Fruit fly (Drosophila melanogaster): ENCODE results near the gene Mgat2.

The Mgat2 gene

DNA sequence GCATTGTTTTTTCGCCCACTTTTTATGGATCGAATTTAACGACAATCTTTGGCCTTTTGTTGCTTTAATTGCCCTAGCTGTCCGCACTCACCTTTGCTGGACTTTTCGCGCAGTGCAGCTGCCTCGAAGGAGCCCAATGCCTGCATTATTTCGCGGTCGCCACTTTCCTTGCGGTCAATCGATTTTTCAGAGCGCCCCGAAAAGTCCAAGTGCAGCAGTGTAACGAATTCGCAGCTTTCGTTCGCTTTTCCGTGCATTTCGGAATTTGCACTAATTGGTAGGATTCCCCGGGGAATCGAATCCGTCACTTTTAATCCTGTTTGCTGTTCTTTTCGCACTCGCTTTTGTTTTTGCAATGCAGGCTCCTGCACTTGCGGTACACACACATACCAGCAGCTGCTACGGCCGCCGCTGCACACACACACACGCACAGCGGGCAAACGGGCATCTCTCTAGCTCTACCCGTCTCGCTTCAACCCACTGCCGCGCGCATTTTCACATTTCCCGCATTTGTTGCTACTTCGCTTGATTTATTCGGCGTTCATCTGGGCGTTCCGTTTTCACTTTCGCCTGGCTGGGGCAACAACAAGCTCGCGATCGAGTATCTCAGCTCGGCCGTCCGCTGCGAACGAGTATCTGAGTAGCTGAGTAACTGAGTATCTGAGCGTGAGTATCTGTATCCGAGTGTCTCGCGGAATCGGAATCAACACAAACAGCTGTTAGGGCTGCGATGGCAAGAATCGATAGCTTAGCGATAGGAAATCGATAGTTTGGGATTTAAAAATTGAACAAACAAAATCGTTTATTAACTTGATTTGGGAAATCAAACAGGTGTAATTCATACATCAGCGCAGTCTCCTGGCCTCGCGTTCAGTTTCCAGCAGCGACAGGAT lies at the start of gene Mgat2:
TSS of gene Mgat2 (minus strand) at position 663 of the 893 bp plus-strand sequence.
- TF ChIP-seq usp (GFP tag; optimal IDR thresholded peaks at IDR 0.05) (no peak), psq (optimal IDR thresholded peaks at IDR 0.05) (no peak), CG8478 (optimal IDR thresholded peaks at IDR 0.05) (no peak), pan (optimal IDR thresholded peaks at IDR 0.05) (no peak), Dll (optimal IDR thresholded peaks at IDR 0.05) (no peak), EcR (GFP tag; optimal IDR thresholded peaks at IDR 0.05) (no peak)

DNA sequence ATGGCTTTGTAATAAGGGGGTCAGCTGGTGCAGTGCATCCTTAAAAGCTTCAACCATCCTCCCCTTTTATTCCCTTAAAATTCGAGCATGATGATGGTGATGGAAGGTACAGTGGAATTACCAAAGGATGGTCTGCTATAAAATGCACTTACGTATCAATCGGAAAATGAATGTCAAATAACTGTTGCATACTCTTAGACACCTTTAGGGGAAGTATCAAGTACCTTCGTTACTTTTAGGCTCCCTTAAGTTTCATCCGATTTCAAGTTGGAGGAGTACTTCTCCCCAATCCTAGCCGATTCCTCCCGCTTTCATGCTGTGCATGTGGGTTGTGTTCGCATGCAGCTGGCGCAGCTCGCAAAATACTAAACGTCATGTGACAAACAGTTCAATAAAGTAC lies 48.2 kb upstream of the Mgat2 start:
- TF ChIP-seq pan (optimal IDR thresholded peaks at IDR 0.05) (no peak), CG8478 (optimal IDR thresholded peaks at IDR 0.05) (no peak), usp (GFP tag; optimal IDR thresholded peaks at IDR 0.05) (no peak), Dll (optimal IDR thresholded peaks at IDR 0.05) (no peak), EcR (GFP tag; optimal IDR thresholded peaks at IDR 0.05) (no peak), psq (optimal IDR thresholded peaks at IDR 0.05) (no peak)

DNA sequence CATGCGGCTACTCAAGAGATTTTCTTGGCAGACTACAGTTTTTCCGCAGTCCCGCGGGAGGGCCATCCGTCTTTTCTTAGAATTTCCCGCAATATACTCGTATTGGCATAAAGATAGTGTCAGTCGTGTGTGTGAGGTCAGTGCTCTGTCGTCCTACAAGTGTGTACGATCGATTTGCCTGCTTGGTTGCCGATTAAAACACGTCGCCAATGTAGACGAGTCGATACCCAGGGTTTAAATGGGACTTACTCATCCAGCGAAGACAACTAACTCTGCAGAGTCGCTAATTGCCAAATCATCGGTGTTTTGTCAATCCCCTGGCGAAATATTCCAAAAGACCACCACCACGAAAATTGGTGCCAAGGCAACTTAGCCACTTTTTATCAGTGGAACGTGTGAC lies 44.0 kb upstream of the Mgat2 start:
- TF ChIP-seq pan (optimal IDR thresholded peaks at IDR 0.05): no peak
- no peak for TF ChIP-seq CG8478 (optimal IDR thresholded peaks at IDR 0.05)
- TF ChIP-seq psq (optimal IDR thresholded peaks at IDR 0.05): no peak
- TF ChIP-seq usp (GFP tag; optimal IDR thresholded peaks at IDR 0.05): no peak
- no peak for TF ChIP-seq Dll (optimal IDR thresholded peaks at IDR 0.05)
- TF ChIP-seq EcR (GFP tag; optimal IDR thresholded peaks at IDR 0.05): peak in 1 of 2 experiments; percentile 73

DNA sequence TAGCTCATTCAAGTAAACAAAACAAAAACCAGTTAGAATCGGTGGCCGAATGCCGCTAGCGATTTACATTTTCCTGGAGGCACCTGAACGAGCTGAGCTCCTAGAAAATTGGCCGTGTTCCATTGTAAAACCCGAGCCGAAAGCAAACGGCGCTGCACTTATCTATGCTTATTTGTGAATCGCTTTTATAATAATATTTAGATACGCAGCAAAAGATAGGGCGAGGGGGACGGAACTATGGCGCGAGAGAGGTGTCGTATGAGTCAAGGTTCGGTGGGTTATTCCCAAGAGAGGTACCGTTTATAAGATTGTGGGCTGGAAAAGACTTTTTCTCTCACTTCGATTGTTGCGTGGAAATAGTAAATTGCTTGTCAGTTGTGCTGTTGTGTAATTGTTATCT lies 41.7 kb upstream of the Mgat2 start:
- TF ChIP-seq psq (optimal IDR thresholded peaks at IDR 0.05): no peak
- no peak for TF ChIP-seq usp (GFP tag; optimal IDR thresholded peaks at IDR 0.05)
- no peak for TF ChIP-seq EcR (GFP tag; optimal IDR thresholded peaks at IDR 0.05)
- no peak for TF ChIP-seq CG8478 (optimal IDR thresholded peaks at IDR 0.05)
- no peak for TF ChIP-seq pan (optimal IDR thresholded peaks at IDR 0.05)
- TF ChIP-seq Dll (optimal IDR thresholded peaks at IDR 0.05): no peak

DNA sequence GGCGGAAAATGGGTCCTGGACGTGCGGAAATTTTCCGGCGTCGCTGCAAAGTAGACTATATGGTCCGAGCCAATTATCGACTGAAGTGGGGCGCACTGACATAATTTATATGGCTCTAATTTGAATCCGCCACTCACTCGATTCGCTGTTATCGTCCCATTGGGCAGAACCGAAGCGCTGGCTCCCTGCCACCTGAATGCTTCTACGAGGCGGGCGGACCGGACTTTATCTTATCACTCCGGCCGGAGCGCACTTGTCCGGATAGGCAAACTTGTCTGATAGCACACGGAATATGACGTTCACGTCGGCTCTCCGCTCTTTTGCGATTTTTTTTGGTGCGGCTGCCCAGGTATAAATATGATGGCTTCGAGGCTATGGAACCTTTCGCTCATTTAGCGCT lies 40.5 kb upstream of the Mgat2 start:
- no peak for TF ChIP-seq usp (GFP tag; optimal IDR thresholded peaks at IDR 0.05)
- TF ChIP-seq psq (optimal IDR thresholded peaks at IDR 0.05): no peak
- TF ChIP-seq pan (optimal IDR thresholded peaks at IDR 0.05): no peak
- no peak for TF ChIP-seq CG8478 (optimal IDR thresholded peaks at IDR 0.05)
- no peak for TF ChIP-seq Dll (optimal IDR thresholded peaks at IDR 0.05)
- no peak for TF ChIP-seq EcR (GFP tag; optimal IDR thresholded peaks at IDR 0.05)

DNA sequence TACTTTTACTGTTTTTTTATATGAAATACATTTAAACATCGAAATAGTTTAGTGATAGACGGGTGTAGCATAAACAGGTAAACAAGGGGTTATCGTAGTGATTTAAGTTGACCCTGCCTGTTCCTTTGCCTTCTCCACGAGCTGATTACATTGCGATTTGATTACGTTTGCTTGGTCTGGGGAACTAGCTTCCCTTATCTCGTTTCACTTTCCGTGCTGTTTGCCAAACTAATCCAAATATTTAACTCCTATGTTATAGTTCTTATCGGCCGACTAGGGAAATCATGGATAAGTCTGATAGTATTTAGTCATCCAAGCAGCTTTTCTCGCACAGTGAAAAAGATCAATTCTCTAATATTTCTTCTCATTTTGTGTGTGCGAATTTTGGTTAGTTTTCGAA lies 40.0 kb upstream of the Mgat2 start:
- no peak for TF ChIP-seq CG8478 (optimal IDR thresholded peaks at IDR 0.05)
- TF ChIP-seq EcR (GFP tag; optimal IDR thresholded peaks at IDR 0.05): no peak
- no peak for TF ChIP-seq pan (optimal IDR thresholded peaks at IDR 0.05)
- no peak for TF ChIP-seq Dll (optimal IDR thresholded peaks at IDR 0.05)
- no peak for TF ChIP-seq usp (GFP tag; optimal IDR thresholded peaks at IDR 0.05)
- TF ChIP-seq psq (optimal IDR thresholded peaks at IDR 0.05): no peak

DNA sequence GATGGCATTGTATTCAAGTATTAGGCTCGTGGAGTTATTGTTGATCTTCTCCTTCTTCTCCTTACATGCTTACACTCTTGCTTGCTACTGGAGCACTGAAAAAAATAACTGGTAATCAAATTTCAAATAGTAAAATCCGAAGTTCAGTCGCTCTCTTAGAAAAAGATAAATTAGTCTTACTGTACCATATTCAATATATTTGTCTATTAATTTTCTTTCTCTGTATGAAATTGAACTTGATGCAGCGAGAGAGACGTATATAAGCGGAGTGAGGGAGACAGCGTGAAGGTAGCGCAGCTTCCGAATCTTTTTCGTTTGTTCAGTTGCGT lies 39.1 kb upstream of the Mgat2 start:
- TF ChIP-seq psq (optimal IDR thresholded peaks at IDR 0.05): no peak
- TF ChIP-seq pan (optimal IDR thresholded peaks at IDR 0.05): no peak
- TF ChIP-seq CG8478 (optimal IDR thresholded peaks at IDR 0.05): no peak

DNA sequence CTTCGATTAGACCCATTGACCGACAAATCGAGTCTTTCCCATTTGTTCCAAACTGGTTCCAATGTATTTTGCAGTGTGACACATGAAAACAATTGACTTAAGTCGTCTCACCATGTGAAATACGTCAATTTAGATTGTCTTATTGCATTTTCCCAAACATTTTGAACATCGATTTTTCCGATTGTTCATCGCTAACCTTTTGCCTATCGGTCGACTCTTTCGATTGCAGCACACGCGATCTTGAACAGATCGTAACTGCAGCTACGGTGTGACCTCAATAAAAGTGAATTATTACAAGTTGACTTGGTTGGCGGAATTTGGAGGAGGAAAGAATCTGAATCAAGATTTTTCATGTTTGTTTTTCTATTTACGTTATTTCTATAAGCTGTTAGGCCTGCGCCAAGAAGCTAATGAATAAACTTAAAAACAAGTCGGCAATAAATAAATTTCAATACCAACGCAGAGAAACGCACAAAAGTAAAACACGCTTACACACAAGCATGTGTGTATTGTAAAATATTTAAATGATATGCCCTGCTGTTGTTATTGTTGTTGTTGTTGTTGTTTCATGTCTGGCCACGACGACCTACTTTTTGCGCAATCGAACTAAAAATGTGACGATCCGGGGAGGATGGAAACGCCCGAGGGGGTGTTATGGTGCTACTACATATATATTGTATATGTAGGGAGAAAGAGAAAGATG lies 38.6 kb upstream of the Mgat2 start:
- TF ChIP-seq EcR (GFP tag; optimal IDR thresholded peaks at IDR 0.05) (no peak), psq (optimal IDR thresholded peaks at IDR 0.05) (no peak), pan (optimal IDR thresholded peaks at IDR 0.05) (no peak), Dll (optimal IDR thresholded peaks at IDR 0.05) (no peak), usp (GFP tag; optimal IDR thresholded peaks at IDR 0.05) (no peak), CG8478 (optimal IDR thresholded peaks at IDR 0.05) (no peak)

DNA sequence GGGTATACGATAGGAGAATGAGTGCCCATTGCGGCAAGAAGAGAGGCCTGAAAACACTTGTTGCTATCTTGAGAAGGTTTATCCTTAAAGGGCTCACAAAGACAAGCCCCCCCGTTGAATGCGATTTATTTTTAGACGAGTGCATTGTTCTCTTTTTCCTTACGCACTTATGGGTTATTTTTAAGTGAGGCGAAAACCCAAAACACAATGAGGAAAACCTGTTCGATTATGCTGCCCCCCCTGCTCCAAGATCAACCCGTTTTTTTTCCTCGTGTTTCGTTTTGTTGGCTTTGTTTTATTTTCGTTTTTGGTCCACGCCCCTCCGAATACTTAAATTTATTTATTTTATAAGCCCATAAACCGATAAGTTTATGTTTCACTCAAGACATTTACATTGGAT lies 37.9 kb upstream of the Mgat2 start:
- TF ChIP-seq CG8478 (optimal IDR thresholded peaks at IDR 0.05) (no peak), EcR (GFP tag; optimal IDR thresholded peaks at IDR 0.05) (no peak), usp (GFP tag; optimal IDR thresholded peaks at IDR 0.05) (no peak), psq (optimal IDR thresholded peaks at IDR 0.05) (no peak), Dll (optimal IDR thresholded peaks at IDR 0.05) (no peak), pan (optimal IDR thresholded peaks at IDR 0.05) (no peak)

DNA sequence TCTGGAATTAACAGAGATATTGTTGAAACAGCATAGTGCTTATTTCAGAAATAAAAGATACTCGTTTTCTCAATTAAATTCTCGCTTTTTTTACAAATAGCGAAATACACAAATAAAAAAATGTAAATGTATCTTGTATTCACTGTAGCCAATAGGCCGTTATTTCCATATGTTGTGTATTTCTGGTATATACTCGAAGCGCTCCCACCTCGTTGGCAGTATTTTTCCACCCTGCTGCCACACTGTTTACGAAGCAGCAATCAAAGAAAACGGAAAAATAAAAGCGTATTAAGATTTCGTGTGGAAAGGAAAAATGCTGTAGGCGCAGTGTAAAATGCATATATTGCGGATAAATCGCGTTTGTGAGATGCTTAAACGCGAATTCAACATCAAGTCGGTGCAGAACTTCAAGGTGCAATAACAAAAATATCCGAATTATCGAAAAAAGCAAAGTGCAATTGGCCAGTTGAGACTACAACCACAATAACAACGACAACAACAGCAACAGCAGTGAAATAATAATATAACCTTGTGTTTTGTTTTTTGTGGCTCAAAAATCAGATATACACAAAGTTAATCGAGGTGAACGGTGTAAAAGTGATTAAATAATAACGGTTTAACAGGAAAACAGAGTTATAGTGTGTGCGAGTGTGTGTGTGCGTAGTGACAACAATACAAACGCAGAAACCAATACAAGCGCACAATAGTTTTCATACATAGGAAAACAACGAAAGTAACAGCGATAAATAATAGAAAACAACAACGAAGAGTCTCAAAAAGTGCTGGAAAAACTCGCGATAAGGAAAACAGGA lies 36.2 kb upstream of the Mgat2 start, which contains the start of gene sima:
TSS of gene sima (plus strand) at position 255 of the 812 bp plus-strand sequence.
- no peak for TF ChIP-seq Dll (optimal IDR thresholded peaks at IDR 0.05)
- peak; percentile 50 for TF ChIP-seq psq (optimal IDR thresholded peaks at IDR 0.05)

DNA sequence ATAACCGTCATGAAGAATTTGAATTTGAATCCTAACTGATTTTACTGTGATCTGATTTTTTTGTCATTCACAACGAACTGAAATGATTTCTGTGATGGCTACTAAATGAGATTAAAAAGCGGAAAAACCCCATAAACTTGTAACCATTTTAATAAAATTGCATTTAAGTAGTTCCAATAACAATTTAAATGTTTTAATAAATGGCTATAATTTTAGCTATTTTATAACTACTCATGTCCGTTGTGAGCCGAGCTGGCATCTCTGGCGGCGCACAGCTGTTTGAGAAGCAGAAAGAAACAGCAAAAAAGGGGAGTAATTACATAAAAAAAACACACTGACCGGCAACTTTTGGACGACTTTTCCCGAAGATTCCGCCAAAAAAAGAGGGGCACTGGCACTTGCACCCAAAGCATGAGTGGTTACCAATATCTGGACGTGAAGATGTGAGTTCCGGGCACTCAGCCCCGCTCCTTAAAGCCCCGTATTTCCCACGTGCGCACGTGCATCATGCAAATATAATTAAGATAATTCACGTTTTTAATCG lies 34.6 kb upstream of the Mgat2 start, which contains the start of the genes CG7950 and Rpp14a:
TSS of gene CG7950 (plus strand) at position 268 of the 544 bp plus-strand sequence.
TSS of gene Rpp14a (plus strand) at position 268 of the 544 bp plus-strand sequence.
- TF ChIP-seq usp (GFP tag; optimal IDR thresholded peaks at IDR 0.05) (no peak), Dll (optimal IDR thresholded peaks at IDR 0.05) (no peak), EcR (GFP tag; optimal IDR thresholded peaks at IDR 0.05) (no peak)

All from whole organism.